Fruit fly (Drosophila melanogaster): ENCODE data around the gene CG13999.

CG13999 gene

DNA sequence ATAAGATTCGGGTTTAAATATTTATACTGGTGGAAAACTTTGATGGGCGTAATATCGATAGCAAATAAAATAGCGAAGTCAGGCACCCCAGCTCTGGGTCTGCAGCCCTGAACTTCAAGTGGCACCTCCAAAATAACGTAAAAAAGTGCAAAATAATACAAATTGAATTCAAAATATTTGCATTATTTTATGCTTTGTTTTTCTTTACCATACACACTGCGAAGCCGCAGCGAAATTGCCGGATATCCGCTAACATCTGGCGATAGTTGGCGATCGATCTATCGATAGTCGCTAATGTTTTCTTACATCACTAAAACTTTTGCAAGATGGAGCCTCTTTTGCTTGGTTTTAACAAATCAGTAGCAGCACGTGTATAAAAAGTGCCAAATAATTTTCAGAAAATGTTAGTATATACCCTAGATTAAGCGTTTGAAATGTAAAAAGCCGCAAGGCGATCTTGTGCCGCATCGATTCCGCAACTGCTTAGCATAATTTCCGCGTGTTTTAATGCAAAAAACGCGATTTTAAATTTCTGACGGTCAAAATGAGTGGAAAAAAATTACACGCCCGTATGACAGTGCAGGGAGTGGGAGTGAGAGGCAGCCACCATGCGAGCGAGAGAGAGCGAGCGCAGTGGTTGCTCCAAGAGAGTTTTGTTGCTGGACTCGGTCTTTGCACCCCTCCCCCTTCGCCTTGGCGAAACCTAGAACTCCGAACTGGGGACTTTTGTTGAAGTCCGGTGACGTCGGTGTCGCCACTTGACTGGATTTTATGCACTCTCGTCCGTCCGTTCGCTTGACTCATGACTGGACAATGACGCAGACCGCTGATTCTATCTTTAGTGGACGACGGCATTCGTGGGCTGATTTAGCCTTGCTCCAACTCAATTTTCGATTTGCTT lies 25.4 kb upstream of the CG13999 start, which contains the start of gene eIF4A (continued):
- no peak for TF ChIP-seq CG14441 (GFP tag; IDR thresholded peaks at IDR 0.05)
- peak; percentile 11 for TF ChIP-seq Spps (tag; optimal IDR thresholded peaks at IDR 0.05)
- no peak for TF ChIP-seq sim (GFP tag; IDR thresholded peaks at IDR 0.05)
- peak; percentile 10 for TF ChIP-seq CG12299 (tag; optimal IDR thresholded peaks at IDR 0.05)
- no peak for TF ChIP-seq cad (GFP tag; optimal IDR thresholded peaks at IDR 0.05)
- TF ChIP-seq CG1832 (GFP tag; optimal IDR thresholded peaks at IDR 0.05): no peak
- no peak for TF ChIP-seq Ptx1 (GFP tag; IDR thresholded peaks at IDR 0.05)
- TF ChIP-seq CG32767 (GFP tag; IDR thresholded peaks at IDR 0.05): no peak
- no peak for TF ChIP-seq grau (tag; optimal IDR thresholded peaks at IDR 0.05)
- no peak for TF ChIP-seq pfk (GFP tag; optimal IDR thresholded peaks at IDR 0.05)
- peak; percentile 95 for TF ChIP-seq Sry-δ (GFP tag; optimal IDR thresholded peaks at IDR 0.05)
- TF ChIP-seq CG4328 (GFP tag; optimal IDR thresholded peaks at IDR 0.05): no peak
- TF ChIP-seq CG8359 (GFP tag; optimal IDR thresholded peaks at IDR 0.05; ENCODE audit: borderline replicate concordance): no peak
- TF ChIP-seq odd (GFP tag; optimal IDR thresholded peaks at IDR 0.05): peak; percentile 52
- peak; percentile 32 for TF ChIP-seq CG2875 (GFP tag; optimal IDR thresholded peaks at IDR 0.05)
- peak; percentile 9 for TF ChIP-seq Fer2 (tag; optimal IDR thresholded peaks at IDR 0.05)
- TF ChIP-seq trem (tag; optimal IDR thresholded peaks at IDR 0.05): peak; percentile 57
- no peak for TF ChIP-seq ase (GFP tag; IDR thresholded peaks at IDR 0.05)
- TF ChIP-seq croc (GFP tag; conservative IDR thresholded peaks at IDR 0.05): no peak
- no peak for TF ChIP-seq Mad (GFP tag; optimal IDR thresholded peaks at IDR 0.05)
- no peak for TF ChIP-seq CG43689 (GFP tag; IDR thresholded peaks at IDR 0.05)
- TF ChIP-seq CG18764 (GFP tag; optimal IDR thresholded peaks at IDR 0.05): no peak
- TF ChIP-seq Ada2b (GFP tag; IDR thresholded peaks at IDR 0.05): no peak
- TF ChIP-seq jing (GFP tag; optimal IDR thresholded peaks at IDR 0.05): no peak
- TF ChIP-seq CG12236 (GFP tag; optimal IDR thresholded peaks at IDR 0.05): no peak
- TF ChIP-seq CG13624 (GFP tag; optimal IDR thresholded peaks at IDR 0.05): peak; percentile 20
- TF ChIP-seq gcm (GFP tag; optimal IDR thresholded peaks at IDR 0.05): peak; percentile 75
- TF ChIP-seq schlank (tag; optimal IDR thresholded peaks at IDR 0.05): peak; percentile 19
- TF ChIP-seq Dfd (GFP tag; optimal IDR thresholded peaks at IDR 0.05): no peak
- no peak for TF ChIP-seq CG32772 (GFP tag; IDR thresholded peaks at IDR 0.05)
- no peak for TF ChIP-seq Doc2 (GFP tag; IDR thresholded peaks at IDR 0.05)
- TF ChIP-seq CG17568 (GFP tag; optimal IDR thresholded peaks at IDR 0.05): peak; percentile 47
- TF ChIP-seq CG10979 (tag; optimal IDR thresholded peaks at IDR 0.05): peak; percentile 1
- TF ChIP-seq CG10267 (tag; optimal IDR thresholded peaks at IDR 0.05): peak; percentile 38
- TF ChIP-seq lab (GFP tag; optimal IDR thresholded peaks at IDR 0.05): peak; percentile 18
- TF ChIP-seq CG9876 (GFP tag; optimal IDR thresholded peaks at IDR 0.05): peak; percentile 7
- TF ChIP-seq CG2889 (GFP tag; IDR thresholded peaks at IDR 0.05): no peak
- TF ChIP-seq CG11696 (GFP tag; IDR thresholded peaks at IDR 0.05): no peak
- TF ChIP-seq CG6791 (GFP tag; IDR thresholded peaks at IDR 0.05; ENCODE audit: partially characterized antibody): no peak
- TF ChIP-seq Hand (GFP tag; optimal IDR thresholded peaks at IDR 0.05): no peak
- no peak for TF ChIP-seq luna (GFP tag; optimal IDR thresholded peaks at IDR 0.05)
- peak; percentile 4 for TF ChIP-seq ATbp (GFP tag; optimal IDR thresholded peaks at IDR 0.05)
- no peak for TF ChIP-seq CG11093 (GFP tag; IDR thresholded peaks at IDR 0.05)
- no peak for TF ChIP-seq insv (GFP tag; optimal IDR thresholded peaks at IDR 0.05)
- no peak for TF ChIP-seq Rx (GFP tag; IDR thresholded peaks at IDR 0.05)
- TF ChIP-seq E2f2 (GFP tag; IDR thresholded peaks at IDR 0.05): no peak
- no peak for TF ChIP-seq crc (GFP tag; optimal IDR thresholded peaks at IDR 0.05)
- peak; percentile 85 for TF ChIP-seq dm (GFP tag; optimal IDR thresholded peaks at IDR 0.05)
- TF ChIP-seq Hr78 (GFP tag; optimal IDR thresholded peaks at IDR 0.05): no peak
